Worm (Caenorhabditis elegans): ENCODE measurements around the gene F21D9.8.
"Not testable (repeated sequence)": the region's sequence is repeated elsewhere in the genome, so short reads cannot be mapped to it uniquely, and the experiment has no call there.

ce11 chrV:19264148-19264547, 15.6 kb downstream of the F21D9.8 start, which contains the start of gene F21D9.1:
- TF ChIP-seq elt-3, elt-1, nhr-76, nhr-25, aly-2 (tag; optimal IDR thresholded peaks at IDR 0.05): not testable (repeated sequence)
